Fruit fly (Drosophila melanogaster): ENCODE results near the gene dmGlut.

The dmGlut gene

dm6 chr2L:12013741-12014393 is 13.4 kb upstream of the dmGlut start:
- TF ChIP-seq D1 (tag; optimal IDR thresholded peaks at IDR 0.05) (no peak), Ets98B (GFP tag; IDR thresholded peaks at IDR 0.05) (no peak), CG15710 (tag; optimal IDR thresholded peaks at IDR 0.05) (peak; percentile 30), CG9948 (tag; optimal IDR thresholded peaks at IDR 0.05) (no peak), gl (tag; optimal IDR thresholded peaks at IDR 0.05) (peak; percentile 85), CG4496 (GFP tag; IDR thresholded peaks at IDR 0.05) (peak; percentile 68), CG8301 (tag; optimal IDR thresholded peaks at IDR 0.05) (peak; percentile 33), fd96Ca (GFP tag; IDR thresholded peaks at IDR 0.05) (peak; percentile 67; the same call in 2 of the 3 replicates), CG10348 (GFP tag; IDR thresholded peaks at IDR 0.05) (no peak), CG34367 (tag; optimal IDR thresholded peaks at IDR 0.05) (peak; percentile 29), EcR (GFP tag; optimal IDR thresholded peaks at IDR 0.05) (peak; percentile 100), CG8159 (tag; optimal IDR thresholded peaks at IDR 0.05) (peak; percentile 21), Pif1B (GFP tag; optimal IDR thresholded peaks at IDR 0.05) (peak; percentile 36), CG17806 (tag; optimal IDR thresholded peaks at IDR 0.05) (peak; percentile 32), rn (GFP tag; IDR thresholded peaks at IDR 0.05) (no peak), CG32121 (GFP tag; IDR thresholded peaks at IDR 0.05) (no peak; the same call in 1 of the 2 replicates), Pif1A (GFP tag; optimal IDR thresholded peaks at IDR 0.05) (peak; percentile 38), CG13204 (GFP tag; optimal IDR thresholded peaks at IDR 0.05) (peak; percentile 98), Snoo (tag; optimal IDR thresholded peaks at IDR 0.05) (peak; percentile 62), CG12605 (GFP tag; IDR thresholded peaks at IDR 0.05) (peak; percentile 42), CG14655 (GFP tag; optimal IDR thresholded peaks at IDR 0.05) (no peak)

dm6 chr2L:12020735-12021134 is 6.5 kb upstream of the dmGlut start, which contains the start of gene Wdr81:
TSS of gene Wdr81 (minus strand) at chr2L:12020960.
- no peak for TF ChIP-seq gl (tag; optimal IDR thresholded peaks at IDR 0.05)
- TF ChIP-seq CG10348 (GFP tag; IDR thresholded peaks at IDR 0.05): no peak
- TF ChIP-seq CG9948 (tag; optimal IDR thresholded peaks at IDR 0.05): no peak
- TF ChIP-seq CG32121 (GFP tag; IDR thresholded peaks at IDR 0.05): no peak
- no peak for TF ChIP-seq CG12605 (GFP tag; IDR thresholded peaks at IDR 0.05)
- no peak for TF ChIP-seq D1 (tag; optimal IDR thresholded peaks at IDR 0.05)
- TF ChIP-seq CG17806 (tag; optimal IDR thresholded peaks at IDR 0.05): no peak
- no peak for TF ChIP-seq Snoo (tag; optimal IDR thresholded peaks at IDR 0.05)
- TF ChIP-seq Pif1A (GFP tag; optimal IDR thresholded peaks at IDR 0.05): no peak
- no peak for TF ChIP-seq CG4496 (GFP tag; IDR thresholded peaks at IDR 0.05)
- no peak for TF ChIP-seq rn (GFP tag; IDR thresholded peaks at IDR 0.05)
- TF ChIP-seq EcR (GFP tag; optimal IDR thresholded peaks at IDR 0.05): no peak
- no peak for TF ChIP-seq CG8159 (tag; optimal IDR thresholded peaks at IDR 0.05)
- no peak for TF ChIP-seq CG15710 (tag; optimal IDR thresholded peaks at IDR 0.05)
- no peak for TF ChIP-seq Pif1B (GFP tag; optimal IDR thresholded peaks at IDR 0.05)
- TF ChIP-seq CG34367 (tag; optimal IDR thresholded peaks at IDR 0.05): no peak
- TF ChIP-seq CG8301 (tag; optimal IDR thresholded peaks at IDR 0.05): no peak
- TF ChIP-seq CG14655 (GFP tag; optimal IDR thresholded peaks at IDR 0.05): no peak
- no peak for TF ChIP-seq CG13204 (GFP tag; optimal IDR thresholded peaks at IDR 0.05)

- no peak for TF ChIP-seq Pif1B (GFP tag; optimal IDR thresholded peaks at IDR 0.05)
- no peak for TF ChIP-seq CG10348 (GFP tag; IDR thresholded peaks at IDR 0.05)
- TF ChIP-seq CG8159 (tag; optimal IDR thresholded peaks at IDR 0.05): no peak
- no peak for TF ChIP-seq D1 (tag; optimal IDR thresholded peaks at IDR 0.05)
- TF ChIP-seq Snoo (tag; optimal IDR thresholded peaks at IDR 0.05): no peak
Observed at dm6 chr2L:12021193-12021592, 6.0 kb upstream of the dmGlut start.

- TF ChIP-seq D1 (tag; optimal IDR thresholded peaks at IDR 0.05): no peak
- TF ChIP-seq Pif1A (GFP tag; optimal IDR thresholded peaks at IDR 0.05): no peak
- TF ChIP-seq CG15710 (tag; optimal IDR thresholded peaks at IDR 0.05): no peak
- no peak for TF ChIP-seq fd96Ca (GFP tag; IDR thresholded peaks at IDR 0.05)
- no peak for TF ChIP-seq Ets98B (GFP tag; IDR thresholded peaks at IDR 0.05)
- no peak for TF ChIP-seq EcR (GFP tag; optimal IDR thresholded peaks at IDR 0.05)
- TF ChIP-seq gl (tag; optimal IDR thresholded peaks at IDR 0.05): no peak
- no peak for TF ChIP-seq Snoo (tag; optimal IDR thresholded peaks at IDR 0.05)
- no peak for TF ChIP-seq Pif1B (GFP tag; optimal IDR thresholded peaks at IDR 0.05)
- TF ChIP-seq CG14655 (GFP tag; optimal IDR thresholded peaks at IDR 0.05): no peak
- TF ChIP-seq CG8159 (tag; optimal IDR thresholded peaks at IDR 0.05): no peak
- TF ChIP-seq rn (GFP tag; IDR thresholded peaks at IDR 0.05): no peak
- TF ChIP-seq CG9948 (tag; optimal IDR thresholded peaks at IDR 0.05): no peak
- no peak for TF ChIP-seq CG12605 (GFP tag; IDR thresholded peaks at IDR 0.05)
- TF ChIP-seq CG4496 (GFP tag; IDR thresholded peaks at IDR 0.05): no peak
Observed at dm6 chr2L:12024104-12024503, 3.1 kb upstream of the dmGlut start.

- TF ChIP-seq CG4496 (GFP tag; IDR thresholded peaks at IDR 0.05) (peak; percentile 80), CG9948 (tag; optimal IDR thresholded peaks at IDR 0.05) (no peak), Ets98B (GFP tag; IDR thresholded peaks at IDR 0.05) (peak; percentile 67), rn (GFP tag; IDR thresholded peaks at IDR 0.05) (no peak), CG13204 (GFP tag; optimal IDR thresholded peaks at IDR 0.05) (peak; percentile 24), CG8159 (tag; optimal IDR thresholded peaks at IDR 0.05) (peak; percentile 5), EcR (GFP tag; optimal IDR thresholded peaks at IDR 0.05) (peak; percentile 66), CG15710 (tag; optimal IDR thresholded peaks at IDR 0.05) (peak; percentile 5), Snoo (tag; optimal IDR thresholded peaks at IDR 0.05) (no peak), CG10348 (GFP tag; IDR thresholded peaks at IDR 0.05) (0 out of 2 replicates have a peak, but pooled peaks have one; percentile 7), CG12605 (GFP tag; IDR thresholded peaks at IDR 0.05) (no peak), CG14655 (GFP tag; optimal IDR thresholded peaks at IDR 0.05) (no peak), Pif1A (GFP tag; optimal IDR thresholded peaks at IDR 0.05) (no peak), CG34367 (tag; optimal IDR thresholded peaks at IDR 0.05) (no peak), gl (tag; optimal IDR thresholded peaks at IDR 0.05) (no peak), CG32121 (GFP tag; IDR thresholded peaks at IDR 0.05) (peak; percentile 41; the same call in 1 of the 2 replicates), CG8301 (tag; optimal IDR thresholded peaks at IDR 0.05) (peak; percentile 29), fd96Ca (GFP tag; IDR thresholded peaks at IDR 0.05) (peak; percentile 53; the same call in 1 of the 3 replicates)
Observed at dm6 chr2L:12025505-12025904, 1.7 kb upstream of the dmGlut start.

All from whole organism, pupa.